Fruit fly (Drosophila melanogaster): ENCODE data around the gene RpS13.

RpS13 gene

dm6 chr2L:8384108-8384601 lies 19.7 kb upstream of the RpS13 start, which contains the start of the genes Dad1 and CG13384 (continued):
- TF ChIP-seq gro (GFP tag; optimal IDR thresholded peaks at IDR 0.05) (peak; percentile 20), en (GFP tag; optimal IDR thresholded peaks at IDR 0.05) (no peak), jigr1 (GFP tag; IDR thresholded peaks at IDR 0.05) (peak; percentile 73; the same call in 2 of the 3 replicates), CG34376 (GFP tag; optimal IDR thresholded peaks at IDR 0.05) (peak; percentile 93), CG4617 (GFP tag; optimal IDR thresholded peaks at IDR 0.05; ENCODE audit: borderline replicate concordance) (peak; percentile 50), Oaz (GFP tag; IDR thresholded peaks at IDR 0.05) (peak; percentile 74), Eip74EF (GFP tag; optimal IDR thresholded peaks at IDR 0.05) (peak in 1 of 2 experiments; percentile 92), eve (GFP tag; optimal IDR thresholded peaks at IDR 0.05) (no peak), Fer3 (tag; optimal IDR thresholded peaks at IDR 0.05) (peak; percentile 95), Elba2 (GFP tag; optimal IDR thresholded peaks at IDR 0.05) (peak; percentile 69), CG8478 (optimal IDR thresholded peaks at IDR 0.05) (no peak), ind (GFP tag; optimal IDR thresholded peaks at IDR 0.05) (peak; percentile 92), CG17361 (GFP tag; IDR thresholded peaks at IDR 0.05) (peak; percentile 98), CG10979 (tag; optimal IDR thresholded peaks at IDR 0.05) (peak; percentile 90), prd (optimal IDR thresholded peaks at IDR 0.05) (no peak), prd (GFP tag; IDR thresholded peaks at IDR 0.05) (peak; percentile 95), dimm (GFP tag; IDR thresholded peaks at IDR 0.05) (peak; percentile 58), tll (GFP tag; optimal IDR thresholded peaks at IDR 0.05) (peak in 1 of 2 experiments; percentile 50), sd (tag; optimal IDR thresholded peaks at IDR 0.05) (no peak), CG11504 (tag; optimal IDR thresholded peaks at IDR 0.05) (peak; percentile 89), CG1602 (GFP tag; optimal IDR thresholded peaks at IDR 0.05) (peak; percentile 92), slou (GFP tag; optimal IDR thresholded peaks at IDR 0.05) (peak; percentile 88), abd-A (tag; optimal IDR thresholded peaks at IDR 0.05) (no peak), Max (GFP tag; optimal IDR thresholded peaks at IDR 0.05) (peak; percentile 84), tx (GFP tag; optimal IDR thresholded peaks at IDR 0.05) (peak; percentile 45), zfh1 (GFP tag; IDR thresholded peaks at IDR 0.05) (peak; percentile 85), klu (GFP tag; IDR thresholded peaks at IDR 0.05) (peak; percentile 89), Sox100B (GFP tag; optimal IDR thresholded peaks at IDR 0.05) (peak; percentile 93), ranshi (GFP tag; IDR thresholded peaks at IDR 0.05) (peak; percentile 89), CG10274 (GFP tag; optimal IDR thresholded peaks at IDR 0.05) (peak; percentile 50), grau (tag; optimal IDR thresholded peaks at IDR 0.05) (peak; percentile 100), CG2889 (GFP tag; IDR thresholded peaks at IDR 0.05) (peak; percentile 84), CG7357 (GFP tag; IDR thresholded peaks at IDR 0.05) (peak; percentile 87), CG11560 (tag; IDR thresholded peaks at IDR 0.05) (peak; percentile 82), Xbp1 (GFP tag; optimal IDR thresholded peaks at IDR 0.05) (peak; percentile 95), CG2712 (tag; optimal IDR thresholded peaks at IDR 0.05) (peak; percentile 97), Lhr (GFP tag; optimal IDR thresholded peaks at IDR 0.05) (peak; percentile 58), CG14710 (tag; optimal IDR thresholded peaks at IDR 0.05) (peak; percentile 96), bab2 (GFP tag; optimal IDR thresholded peaks at IDR 0.05) (peak; percentile 63), sna (GFP tag; IDR thresholded peaks at IDR 0.05; ENCODE audit: partially characterized antibody) (no peak), ato (GFP tag; IDR thresholded peaks at IDR 0.05; ENCODE audit: partially characterized antibody) (0 out of 2 replicates have a peak, but pooled peaks have one; percentile 23), Antp (GFP tag; optimal IDR thresholded peaks at IDR 0.05) (no peak), Rfx (GFP tag; IDR thresholded peaks at IDR 0.05) (peak; percentile 95), Dref (GFP tag; IDR thresholded peaks at IDR 0.05) (peak; percentile 61), lab (GFP tag; optimal IDR thresholded peaks at IDR 0.05) (peak; percentile 95), CG2678 (tag; optimal IDR thresholded peaks at IDR 0.05) (peak; percentile 97), Opbp (GFP tag; IDR thresholded peaks at IDR 0.05; ENCODE audit: partially characterized antibody) (peak; percentile 33; the same call in 1 of the 3 replicates), schlank (tag; optimal IDR thresholded peaks at IDR 0.05) (peak; percentile 72), scrt (GFP tag; optimal IDR thresholded peaks at IDR 0.05) (peak; percentile 85), Hr51 (GFP tag; optimal IDR thresholded peaks at IDR 0.05) (peak; percentile 75 to 94)

Measured in whole organism, embryonic.